Fruit fly (Drosophila melanogaster) whole organism, embryonic: ENCODE data around the gene CG5823.

Source experiments
- Aef1 ChIP-seq: fragments of 200-800 bp; sonication (Bioruptor generic); IDR thresholded peaks from 3 replicates; pipeline ENCODE4 v1.3.6; 2022; ENCODE audit warnings: missing biosample characterization, missing genetic modification characterization
- CG10267 ChIP-seq: fragments of 200-800 bp; sonication (Bioruptor generic); optimal IDR thresholded peaks from 2 replicates; lab custom pipeline; 2018; ENCODE audit warnings: missing biosample characterization, mild to moderate bottlenecking, missing genetic modification characterization, moderate library complexity
- CG11560 ChIP-seq: fragments of 200-800 bp; sonication (Bioruptor generic); IDR thresholded peaks from 3 replicates; pipeline ENCODE4 v1.3.6; 2022; ENCODE audit warnings: missing biosample characterization, missing genetic modification characterization
- CG12104 ChIP-seq: fragments of 200-800 bp; sonication (Bioruptor generic); optimal IDR thresholded peaks from 3 replicates; lab custom pipeline; 2016; ENCODE audit warnings: missing biosample characterization, missing genetic modification characterization
- CG12155 ChIP-seq: fragments of 200-800 bp; sonication (Bioruptor generic); optimal IDR thresholded peaks from 3 replicates; lab custom pipeline; 2016; ENCODE audit warnings: missing biosample characterization, missing genetic modification characterization
- CG1233 ChIP-seq: fragments of 200-800 bp; sonication (Bioruptor generic); optimal IDR thresholded peaks from 4 replicates; lab custom pipeline; 2018; ENCODE audit warnings: missing biosample characterization, mild to moderate bottlenecking, missing genetic modification characterization
- CG12391 ChIP-seq: fragments of 200-800 bp; sonication (Bioruptor generic); optimal IDR thresholded peaks from 3 replicates; lab custom pipeline; 2018; ENCODE audit warnings: missing biosample characterization, mild to moderate bottlenecking, missing genetic modification characterization, moderate library complexity
- CG12659 ChIP-seq: fragments of 200-800 bp; sonication (Bioruptor generic); optimal IDR thresholded peaks from 3 replicates; lab custom pipeline; 2017; ENCODE audit warnings: mild to moderate bottlenecking, missing biosample characterization, missing genetic modification reagents, missing genetic modification characterization
- CG13424 ChIP-seq: fragments of 200-800 bp; sonication (Bioruptor generic); optimal IDR thresholded peaks from 2 replicates; lab custom pipeline; 2019; ENCODE audit warnings: missing biosample characterization, mild to moderate bottlenecking, missing genetic modification characterization, moderate library complexity
- CG13624 ChIP-seq: fragments of 200-800 bp; sonication (Bioruptor generic); optimal IDR thresholded peaks from 2 replicates; lab custom pipeline; 2016; ENCODE audit warnings: missing biosample characterization, missing genetic modification characterization
- CG15514 ChIP-seq: fragments of 200-800 bp; sonication (Bioruptor generic); optimal IDR thresholded peaks from 3 replicates; lab custom pipeline; 2017; ENCODE audit warnings: missing biosample characterization, missing genetic modification characterization, mild to moderate bottlenecking, moderate library complexity, missing genetic modification reagents
- CG15696 ChIP-seq: fragments of 200-800 bp; sonication (Bioruptor generic); optimal IDR thresholded peaks from 2 replicates; lab custom pipeline; 2019; ENCODE audit warnings: missing biosample characterization, mild to moderate bottlenecking, missing genetic modification characterization, moderate library complexity
- CG1603 ChIP-seq: fragments of 200-800 bp; sonication (Bioruptor generic); optimal IDR thresholded peaks from 2 replicates; lab custom pipeline; 2019; ENCODE audit warnings: missing biosample characterization, mild to moderate bottlenecking, missing genetic modification characterization, moderate library complexity
- CG1792 ChIP-seq: fragments of 200-800 bp; sonication (Bioruptor generic); optimal IDR thresholded peaks from 2 replicates; lab custom pipeline; 2016; ENCODE audit warnings: missing biosample characterization, missing genetic modification characterization
- CG18262 ChIP-seq: fragments of 200-800 bp; optimal IDR thresholded peaks from 3 replicates; lab custom pipeline; 2019; ENCODE audit warnings: missing biosample characterization, mild to moderate bottlenecking, missing genetic modification characterization, moderate library complexity
- CG18476 ChIP-seq: fragments of 200-800 bp; sonication (Bioruptor generic); optimal IDR thresholded peaks from 2 replicates; lab custom pipeline; 2016; ENCODE audit warnings: missing biosample characterization, mild to moderate bottlenecking, missing genetic modification characterization
- CG2116 ChIP-seq: fragments of 200-800 bp; sonication (Bioruptor generic); optimal IDR thresholded peaks from 3 replicates; lab custom pipeline; 2018; ENCODE audit warnings: missing biosample characterization, mild to moderate bottlenecking, missing genetic modification characterization
- CG2712 ChIP-seq: fragments of 200-800 bp; optimal IDR thresholded peaks from 3 replicates; lab custom pipeline; 2019; ENCODE audit warnings: missing biosample characterization, mild to moderate bottlenecking, missing genetic modification characterization, moderate library complexity
- CG31441 ChIP-seq: fragments of 200-800 bp; sonication (Bioruptor generic); IDR thresholded peaks from 2 replicates; pipeline ENCODE4 v1.3.6; 2022; ENCODE audit warnings: missing biosample characterization, missing genetic modification characterization
- CG5180 ChIP-seq: fragments of 200-800 bp; sonication (Bioruptor generic); optimal IDR thresholded peaks from 3 replicates; lab custom pipeline; 2017; ENCODE audit warnings: missing biosample characterization, missing genetic modification characterization, mild to moderate bottlenecking, moderate library complexity, missing genetic modification reagents
- CG8924 ChIP-seq: fragments of 200-800 bp; optimal IDR thresholded peaks from 3 replicates; lab custom pipeline; 2019; ENCODE audit warnings: missing biosample characterization, mild to moderate bottlenecking, missing genetic modification characterization, moderate library complexity
- CG9797 ChIP-seq: fragments of 200-800 bp; sonication (Bioruptor generic); optimal IDR thresholded peaks from 3 replicates; lab custom pipeline; 2018; ENCODE audit warnings: missing biosample characterization, mild to moderate bottlenecking, missing genetic modification characterization
- CG9932 ChIP-seq: fragments of 200-800 bp; sonication (Bioruptor generic); IDR thresholded peaks from 2 replicates; pipeline ENCODE4 v1.3.6; 2022; ENCODE audit warnings: missing biosample characterization, missing genetic modification characterization
- D19B ChIP-seq: fragments of 200-800 bp; sonication (Bioruptor generic); optimal IDR thresholded peaks from 2 replicates; lab custom pipeline; 2017; ENCODE audit warnings: missing biosample characterization, mild to moderate bottlenecking, missing genetic modification characterization
- Dref ChIP-seq: fragments of 200-800 bp; sonication (Bioruptor generic); IDR thresholded peaks from 2 replicates; pipeline ENCODE4 v1.3.6; 2022; ENCODE audit warnings: missing biosample characterization, missing genetic modification characterization
- Ets65A ChIP-seq: fragments of 200-800 bp; sonication (Bioruptor generic); peaks from one replicate; lab custom pipeline; 2016; ENCODE audit warnings: missing biosample characterization, missing genetic modification characterization
- Gug ChIP-seq: fragments of 200-800 bp; sonication (Bioruptor generic); IDR thresholded peaks from 4 replicates; pipeline ENCODE4 v1.3.6; 2022; ENCODE audit warnings: missing biosample characterization, missing genetic modification characterization
- HHEX ChIP-seq: fragments of 200-800 bp; sonication (Bioruptor generic); optimal IDR thresholded peaks from 3 replicates; lab custom pipeline; 2017; ENCODE audit warnings: missing biosample characterization, mild to moderate bottlenecking, missing genetic modification characterization, missing genetic modification reagents
- HLH54F ChIP-seq: fragments of 200-800 bp; sonication (Bioruptor generic); optimal IDR thresholded peaks from 3 replicates; lab custom pipeline; 2016; ENCODE audit warnings: missing biosample characterization, missing genetic modification characterization
- Kr ChIP-seq: fragments of 200-800 bp; sonication (Bioruptor generic); optimal IDR thresholded peaks from 2 replicates; lab custom pipeline; 2017; ENCODE audit warnings: missing biosample characterization, mild to moderate bottlenecking, missing genetic modification characterization
- Ptx1 ChIP-seq: fragments of 200-800 bp; sonication (Bioruptor generic); IDR thresholded peaks from 2 replicates; pipeline ENCODE4 v1.3.6; 2022; ENCODE audit warnings: missing biosample characterization, missing genetic modification characterization
- Tbp ChIP-seq: fragments of >200 bp; optimal IDR thresholded peaks from 2 replicates; lab custom pipeline; 2018; ENCODE audit warnings: missing biosample characterization, missing genetic modification characterization
- aop ChIP-seq: fragments of 200-800 bp; sonication (Bioruptor generic); IDR thresholded peaks from 2 replicates; pipeline ENCODE4 v1.3.6; 2022; ENCODE audit warnings: missing biosample characterization, missing genetic modification characterization
- az2 ChIP-seq: fragments of 200-800 bp; sonication (Bioruptor generic); optimal IDR thresholded peaks from 3 replicates; lab custom pipeline; 2016; ENCODE audit warnings: missing biosample characterization, missing genetic modification characterization
- chif ChIP-seq, 2 experiments: fragments of 200-800 bp; sonication (Bioruptor generic); optimal IDR thresholded peaks; 3 replicates each; lab custom pipeline; 2016; ENCODE audit warnings: missing biosample characterization in 2 of 2, missing genetic modification characterization in 2 of 2
- dati ChIP-seq: fragments of 200-800 bp; sonication (Bioruptor generic); IDR thresholded peaks from 2 replicates; pipeline ENCODE4 v1.3.6; 2022; ENCODE audit warnings: missing biosample characterization, missing genetic modification characterization
- fu2 ChIP-seq: fragments of 200-800 bp; sonication (Bioruptor generic); optimal IDR thresholded peaks from 2 replicates; lab custom pipeline; 2016; ENCODE audit warnings: missing biosample characterization, missing genetic modification characterization
- gcm2 ChIP-seq: fragments of 200-800 bp; sonication (Bioruptor generic); optimal IDR thresholded peaks from 2 replicates; lab custom pipeline; 2016; ENCODE audit warnings: missing biosample characterization, missing genetic modification characterization
- gfzf ChIP-seq: fragments of 200-800 bp; sonication (Bioruptor generic); optimal IDR thresholded peaks from 2 replicates; lab custom pipeline; 2016; ENCODE audit warnings: missing biosample characterization, mild to moderate bottlenecking, missing genetic modification characterization, moderate library complexity
- gro ChIP-seq: fragments of 200-800 bp; sonication (Bioruptor generic); optimal IDR thresholded peaks from 2 replicates; lab custom pipeline; 2016; ENCODE audit warnings: missing biosample characterization, missing genetic modification characterization
- ind ChIP-seq: fragments of 200-800 bp; sonication (Bioruptor generic); optimal IDR thresholded peaks from 3 replicates; lab custom pipeline; 2016; ENCODE audit warnings: missing biosample characterization, missing genetic modification characterization
- lilli ChIP-seq: fragments of 200-800 bp; sonication (Bioruptor generic); optimal IDR thresholded peaks from 3 replicates; lab custom pipeline; 2016; ENCODE audit warnings: missing biosample characterization, missing genetic modification characterization
- pzg ChIP-seq: fragments of 200-800 bp; sonication (Bioruptor generic); optimal IDR thresholded peaks from 3 replicates; lab custom pipeline; 2018; ENCODE audit warnings: missing biosample characterization, mild to moderate bottlenecking, missing genetic modification characterization, moderate library complexity
- scrt ChIP-seq: fragments of 200-800 bp; sonication (Bioruptor generic); optimal IDR thresholded peaks from 2 replicates; lab custom pipeline; 2018; ENCODE audit warnings: missing biosample characterization, mild to moderate bottlenecking, missing genetic modification characterization, moderate library complexity
- slbo ChIP-seq: fragments of 200-800 bp; sonication (Bioruptor generic); IDR thresholded peaks from 2 replicates; pipeline ENCODE4 v1.3.6; 2022; ENCODE audit warnings: missing biosample characterization, missing genetic modification characterization
- slp2 ChIP-seq: fragments of 200-800 bp; sonication (Bioruptor generic); optimal IDR thresholded peaks from 2 replicates; lab custom pipeline; 2016; ENCODE audit warnings: missing biosample characterization, missing genetic modification characterization
- sug ChIP-seq: fragments of 200-800 bp; optimal IDR thresholded peaks from 2 replicates; lab custom pipeline; 2019; ENCODE audit warnings: missing biosample characterization, mild to moderate bottlenecking, missing genetic modification characterization, moderate library complexity
- vfl ChIP-seq: fragments of 200-800 bp; sonication (Bioruptor generic); optimal IDR thresholded peaks from 2 replicates; lab custom pipeline; 2016; ENCODE audit warnings: missing biosample characterization, missing genetic modification characterization
- zf30C ChIP-seq: fragments of 200-800 bp; sonication (Bioruptor generic); optimal IDR thresholded peaks from 3 replicates; lab custom pipeline; 2018; ENCODE audit warnings: missing biosample characterization, mild to moderate bottlenecking, missing genetic modification characterization
- zfh1 ChIP-seq: fragments of 200-800 bp; sonication (Bioruptor generic); IDR thresholded peaks from 3 replicates; pipeline ENCODE4 v1.3.6; 2022; ENCODE audit warnings: missing biosample characterization, missing genetic modification characterization

Gene CG5823

dm6 chr3R:17539789-17540496 lies 5.6 kb upstream of the CG5823 start, which contains the start of gene SF1 (continued):
- TF ChIP-seq CG10267 (peak; percentile 86), slp2 (GFP tag; lab: Kevin White, UChicago) (peak; percentile 16), pzg (peak; percentile 26), CG13624 (GFP tag; lab: Kevin White, UChicago) (peak; percentile 14), chif (GFP tag; optimal IDR thresholded peaks at IDR 0.05; lab: Kevin White, UChicago) (peak; percentile 22 to 45), CG8924 (tag; lab: Kevin White, UChicago) (peak; percentile 4), Gug (GFP tag; lab: Robert Waterston, UW) (peak; percentile 27; the same call in 1 of the 4 replicates), CG9932 (GFP tag; lab: Robert Waterston, UW) (peak; percentile 51), CG15514 (GFP tag; lab: Kevin White, UChicago) (no peak), CG1603 (tag; lab: Kevin White, UChicago) (peak; percentile 7), gfzf (GFP tag; lab: Kevin White, UChicago) (peak; percentile 65), CG31441 (GFP tag; lab: Robert Waterston, UW) (peak; percentile 74; the same call in 1 of the 2 replicates), Aef1 (0 out of 3 replicates have a peak, but pooled peaks have one; percentile 9), Ptx1 (0 out of 2 replicates have a peak, but pooled peaks have one; percentile 7), gro (GFP tag; lab: Kevin White, UChicago) (no peak), zf30C (GFP tag; lab: Kevin White, UChicago) (no peak), dati (GFP tag; lab: Robert Waterston, UW) (no peak), CG2712 (tag; lab: Kevin White, UChicago) (peak; percentile 36), CG12104 (GFP tag; lab: Kevin White, UChicago) (peak; percentile 68), CG13424 (tag; lab: Kevin White, UChicago) (peak; percentile 30), CG2116 (GFP tag; lab: Kevin White, UChicago) (peak; percentile 19), CG1792 (GFP tag; lab: Kevin White, UChicago) (peak; percentile 1), Kr (GFP tag; lab: Kevin White, UChicago) (no peak), CG12391 (tag; lab: Kevin White, UChicago) (peak; percentile 46), slbo (GFP tag; lab: Robert Waterston, UW) (peak; percentile 55), ind (GFP tag; lab: Kevin White, UChicago) (peak; percentile 43), CG11560 (tag; lab: Robert Waterston, UW) (no peak), scrt (GFP tag; lab: Kevin White, UChicago) (no peak), lilli (GFP tag; lab: Kevin White, UChicago) (peak; percentile 69), vfl (GFP tag; lab: Kevin White, UChicago) (no peak), CG5180 (GFP tag; lab: Kevin White, UChicago) (no peak), CG12659 (GFP tag; lab: Kevin White, UChicago) (peak; percentile 45), HLH54F (GFP tag; lab: Kevin White, UChicago) (peak; percentile 63), CG1233 (peak; percentile 42), CG18262 (tag; lab: Kevin White, UChicago) (peak; percentile 44), aop (GFP tag; lab: Robert Waterston, UW) (no peak), sug (tag; lab: Kevin White, UChicago) (peak; percentile 34), zfh1 (GFP tag; lab: Robert Waterston, UW) (no peak), Ets65A (peak; percentile 92), D19B (GFP tag; lab: Kevin White, UChicago) (peak; percentile 35), CG9797 (GFP tag; lab: Kevin White, UChicago) (peak; percentile 27), CG18476 (peak; percentile 5), fu2 (GFP tag; lab: Kevin White, UChicago) (peak; percentile 16), CG12155 (GFP tag; lab: Kevin White, UChicago) (peak; percentile 35), az2 (GFP tag; lab: Kevin White, UChicago) (peak; percentile 49), gcm2 (no peak), Dref (GFP tag; lab: Robert Waterston, UW) (0 out of 2 replicates have a peak, but pooled peaks have one; percentile 22), CG15696 (tag; lab: Kevin White, UChicago) (peak; percentile 5), Tbp (peak; percentile 24), HHEX (GFP tag; lab: Kevin White, UChicago) (peak; percentile 35)
